Worm (Caenorhabditis elegans): ENCODE results near the gene F45H10.5.
"Not testable (repeated sequence)": the region's sequence is repeated elsewhere in the genome, so short reads cannot be mapped to it uniquely, and the experiment has no call there.

ce11 chrII:13475391-13475790, 26.3 kb upstream of the F45H10.5 start:
- not testable (repeated sequence) for TF ChIP-seq sox-4 (tag; optimal IDR thresholded peaks at IDR 0.05); aha-1 (tag; optimal IDR thresholded peaks at IDR 0.05); hlh-17 (GFP tag; optimal IDR thresholded peaks at IDR 0.05; ENCODE audit: borderline replicate concordance); vab-15 (tag; optimal IDR thresholded peaks at IDR 0.05); lin-15B (tag; optimal IDR thresholded peaks at IDR 0.05); zag-1 (tag; optimal IDR thresholded peaks at IDR 0.05); ama-1 (optimal IDR thresholded peaks at IDR 0.05); snpc-4 (tag; optimal IDR thresholded peaks at IDR 0.05); nhr-11 (tag; optimal IDR thresholded peaks at IDR 0.05)
